Fruit fly (Drosophila melanogaster) whole organism, pupa: Measurements from ENCODE around the gene Peritrophin-15a.

ENCODE experiments used
- CG8301 ChIP-seq: fragments of 200-800 bp; sonication (Bioruptor generic); optimal IDR thresholded peaks from 2 replicates; lab custom pipeline; 2018; ENCODE audit warnings: missing biosample characterization, mild to moderate bottlenecking, missing genetic modification characterization
- CG9948 ChIP-seq: fragments of 200-800 bp; sonication (Bioruptor generic); optimal IDR thresholded peaks from 2 replicates; lab custom pipeline; 2018; ENCODE audit warnings: missing biosample characterization, mild to moderate bottlenecking, missing genetic modification characterization, moderate library complexity
- D1 ChIP-seq: fragments of 200-800 bp; sonication (Bioruptor generic); optimal IDR thresholded peaks from 2 replicates; lab custom pipeline; 2018; ENCODE audit warnings: missing biosample characterization, mild to moderate bottlenecking, missing genetic modification characterization, moderate library complexity
- EcR ChIP-seq: fragments of 200-800 bp; sonication (Bioruptor generic); optimal IDR thresholded peaks from 3 replicates; lab custom pipeline; 2019; ENCODE audit warnings: missing biosample characterization, missing genetic modification characterization, mild to moderate bottlenecking, moderate library complexity, missing genetic modification reagents
- rn ChIP-seq: fragments of 200-800 bp; sonication (Bioruptor generic); IDR thresholded peaks from 2 replicates; pipeline ENCODE4 v1.3.6; 2022; ENCODE audit warnings: missing biosample characterization, missing genetic modification characterization

The Peritrophin-15a gene

DNA sequence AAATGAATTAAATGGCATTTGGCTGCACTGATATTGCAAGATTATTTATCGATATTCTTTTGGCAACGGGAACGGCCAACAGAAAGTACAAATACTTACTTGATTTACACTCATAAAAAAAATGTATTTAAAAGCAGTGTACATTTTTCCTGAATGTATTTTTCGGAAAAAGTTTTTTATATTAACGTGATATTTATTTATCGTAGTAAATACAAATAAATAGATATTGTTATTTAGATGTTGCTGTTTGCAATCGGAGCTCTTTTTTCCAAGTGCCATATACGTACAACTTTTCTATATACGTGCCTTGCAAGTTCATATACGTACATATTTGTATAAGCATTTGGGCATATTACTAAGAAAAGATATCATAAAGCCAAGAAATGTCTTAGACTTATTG is 44.6 kb downstream of the Peritrophin-15a start:
- TF ChIP-seq rn (GFP tag; lab: Robert Waterston, UW), result no peak

DNA sequence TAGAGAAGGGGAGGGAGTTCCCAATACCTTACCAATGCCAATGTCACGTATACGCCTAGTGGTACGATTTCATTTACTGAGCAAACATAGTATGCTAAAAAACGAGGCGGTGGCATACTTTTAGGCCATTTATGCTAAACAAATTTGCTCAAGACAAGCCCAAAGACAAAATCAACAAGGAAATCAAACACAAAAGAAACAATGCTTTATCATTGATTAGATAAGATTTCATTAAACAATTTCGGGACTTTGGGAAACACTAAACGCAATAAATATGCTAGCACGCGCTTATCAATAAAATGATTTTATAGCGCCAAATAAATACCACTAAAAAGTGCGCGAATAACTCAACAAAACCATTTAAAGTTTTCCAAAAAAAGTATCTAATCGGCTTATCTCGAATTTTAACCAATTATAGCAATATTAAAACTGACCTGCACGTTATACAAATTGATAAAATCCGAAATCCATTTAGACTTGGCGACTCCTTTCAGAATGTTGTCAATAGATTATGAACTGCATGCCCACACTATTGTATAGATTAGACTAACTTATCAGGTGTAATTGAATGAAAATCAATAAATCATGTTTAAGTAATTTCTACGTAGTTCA is 45.2 kb downstream of the Peritrophin-15a start:
- no peak for TF ChIP-seq EcR
- no peak for TF ChIP-seq CG9948 (tag; lab: Kevin White, UChicago)
- TF ChIP-seq, all 21 proteins: peak for 0

- TF ChIP-seq EcR, result no peak
- TF ChIP-seq rn (GFP tag; lab: Robert Waterston, UW), result no peak
- TF ChIP-seq D1 (tag; lab: Kevin White, UChicago), result no peak
- no peak for TF ChIP-seq CG9948 (tag; lab: Kevin White, UChicago)
- TF ChIP-seq CG8301, result no peak
Observed at dm6 chr2L:8346260-8346659, 49.6 kb downstream of the Peritrophin-15a start, which contains the start of gene CG7778. Gene CG7778, plus strand, starts transcription at chr2L:8346620.
